Fruit fly (Drosophila melanogaster) Kc167 (cell line): ENCODE results near the gene UbcE2M.

Source experiments
- Myc ChIP-seq: fragments of >200 bp; optimal IDR thresholded peaks from 2 replicates; lab custom pipeline; 2017; ENCODE audit warnings: missing external identifiers
- Sin3A ChIP-seq: fragments of >200 bp; optimal IDR thresholded peaks from 2 replicates; lab custom pipeline; 2018; ENCODE audit warnings: missing external identifiers
- h ChIP-seq: fragments of >200 bp; optimal IDR thresholded peaks from 3 replicates; lab custom pipeline; 2018; ENCODE audit warnings: missing external identifiers
- insv ChIP-seq: fragments of >200 bp; optimal IDR thresholded peaks from 3 replicates; lab custom pipeline; 2018; ENCODE audit warnings: missing external identifiers
- psq ChIP-seq: fragments of >200 bp; optimal IDR thresholded peaks from 2 replicates; lab custom pipeline; 2017; ENCODE audit warnings: missing external identifiers
- ttk ChIP-seq: sonication (Bioruptor generic); optimal IDR thresholded peaks from 2 replicates; lab custom pipeline; 2017; ENCODE audit warnings: missing external identifiers

The UbcE2M gene

dm6 chr3L:8193016-8193415 lies 4.8 kb downstream of the UbcE2M start, which contains the start of gene CG7387:
Gene CG7387 (minus strand): TSS chr3L:8193116.
- TF ChIP-seq ttk (lab: Kevin White, UChicago) (no peak), Myc (lab: Kevin White, UChicago) (no peak), h (lab: Kevin White, UChicago) (no peak), psq (lab: Kevin White, UChicago) (no peak), Sin3A (lab: Kevin White, UChicago) (no peak), insv (lab: Kevin White, UChicago) (no peak)

dm6 chr3L:8191042-8191613 lies 6.7 kb downstream of the UbcE2M start, which contains the start of gene MED24:
Gene MED24 (plus strand): TSS chr3L:8191270.
- TF ChIP-seq ttk (lab: Kevin White, UChicago) = no peak
- TF ChIP-seq Myc (lab: Kevin White, UChicago) = no peak
- TF ChIP-seq psq (lab: Kevin White, UChicago) = no peak
- TF ChIP-seq insv (lab: Kevin White, UChicago) = no peak
- no peak for TF ChIP-seq h (lab: Kevin White, UChicago)
- no peak for TF ChIP-seq Sin3A (lab: Kevin White, UChicago)

dm6 chr3L:8189234-8189633 lies 8.6 kb downstream of the UbcE2M start:
- TF ChIP-seq Sin3A (lab: Kevin White, UChicago) (no peak), Myc (lab: Kevin White, UChicago) (no peak), h (lab: Kevin White, UChicago) (no peak), insv (lab: Kevin White, UChicago) (no peak), ttk (lab: Kevin White, UChicago) (no peak), psq (lab: Kevin White, UChicago) (no peak)

DNA sequence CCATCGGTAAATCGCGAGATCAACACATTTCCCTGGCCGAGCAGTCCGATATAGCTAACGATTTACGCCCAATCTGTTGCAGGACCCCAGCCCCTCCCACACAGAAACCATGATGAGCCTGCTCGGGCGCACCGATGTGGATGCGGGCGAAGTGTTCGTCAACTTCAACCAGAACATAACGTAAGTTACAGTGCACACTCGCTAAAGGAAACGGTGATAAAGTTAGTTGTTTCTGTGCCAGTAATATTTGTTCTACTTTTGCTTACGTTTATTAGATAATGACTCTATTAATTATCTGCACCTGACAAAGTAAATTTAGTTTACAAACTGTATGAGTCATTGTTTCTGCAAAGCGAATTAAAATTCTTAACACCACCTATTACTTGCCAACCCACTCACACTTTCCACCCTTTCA lies 10.4 kb downstream of the UbcE2M start:
- TF ChIP-seq Myc (lab: Kevin White, UChicago) (no peak), psq (lab: Kevin White, UChicago) (no peak), Sin3A (lab: Kevin White, UChicago) (no peak), h (lab: Kevin White, UChicago) (no peak), insv (lab: Kevin White, UChicago) (no peak), ttk (lab: Kevin White, UChicago) (no peak)

DNA sequence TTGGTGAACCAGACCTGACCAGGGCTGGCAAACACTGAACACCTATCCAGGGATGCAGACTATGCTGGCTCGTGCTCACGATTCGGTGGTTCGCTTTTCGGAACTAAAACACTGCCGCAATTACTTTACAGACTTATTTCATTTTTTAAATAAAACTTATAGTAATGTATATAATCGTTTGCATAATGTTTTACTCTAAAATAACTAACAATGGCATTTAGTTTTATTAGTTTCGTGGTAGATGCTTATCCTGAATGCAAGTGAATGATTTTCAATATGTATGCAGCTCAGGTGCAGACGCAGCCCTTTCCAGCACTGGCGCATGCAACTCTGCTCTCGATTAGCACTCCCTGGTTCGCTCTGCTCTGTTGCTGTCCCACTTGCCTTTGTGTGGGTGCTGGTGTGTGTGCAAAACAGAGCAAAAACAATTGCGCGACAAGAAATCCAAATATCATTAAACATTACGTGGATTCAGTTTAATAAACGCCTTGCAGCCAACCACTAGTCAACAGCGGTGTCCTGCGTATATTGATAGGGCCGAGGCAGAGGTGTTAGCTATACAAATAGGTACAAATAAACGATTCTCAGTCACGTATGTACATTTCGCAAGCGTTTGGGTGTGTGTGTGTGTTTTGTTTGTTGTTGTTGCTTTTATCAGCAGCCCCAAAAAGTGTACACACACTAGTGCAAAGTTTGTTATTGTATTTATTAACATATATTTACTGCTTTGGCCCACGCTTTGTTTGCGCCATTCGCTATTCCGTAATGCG lies 11.0 kb downstream of the UbcE2M start, which contains the start of the genes ERR and Atg18a:
ERR (minus strand) TSS at position 45 of the 770 bp plus-strand sequence.
Atg18a (plus strand) TSS at position 231 of the 770 bp plus-strand sequence.
- TF ChIP-seq psq (lab: Kevin White, UChicago) (no peak), insv (lab: Kevin White, UChicago) (no peak), Myc (lab: Kevin White, UChicago) (no peak), ttk (lab: Kevin White, UChicago) (no peak), Sin3A (lab: Kevin White, UChicago) (no peak), h (lab: Kevin White, UChicago) (no peak)

DNA sequence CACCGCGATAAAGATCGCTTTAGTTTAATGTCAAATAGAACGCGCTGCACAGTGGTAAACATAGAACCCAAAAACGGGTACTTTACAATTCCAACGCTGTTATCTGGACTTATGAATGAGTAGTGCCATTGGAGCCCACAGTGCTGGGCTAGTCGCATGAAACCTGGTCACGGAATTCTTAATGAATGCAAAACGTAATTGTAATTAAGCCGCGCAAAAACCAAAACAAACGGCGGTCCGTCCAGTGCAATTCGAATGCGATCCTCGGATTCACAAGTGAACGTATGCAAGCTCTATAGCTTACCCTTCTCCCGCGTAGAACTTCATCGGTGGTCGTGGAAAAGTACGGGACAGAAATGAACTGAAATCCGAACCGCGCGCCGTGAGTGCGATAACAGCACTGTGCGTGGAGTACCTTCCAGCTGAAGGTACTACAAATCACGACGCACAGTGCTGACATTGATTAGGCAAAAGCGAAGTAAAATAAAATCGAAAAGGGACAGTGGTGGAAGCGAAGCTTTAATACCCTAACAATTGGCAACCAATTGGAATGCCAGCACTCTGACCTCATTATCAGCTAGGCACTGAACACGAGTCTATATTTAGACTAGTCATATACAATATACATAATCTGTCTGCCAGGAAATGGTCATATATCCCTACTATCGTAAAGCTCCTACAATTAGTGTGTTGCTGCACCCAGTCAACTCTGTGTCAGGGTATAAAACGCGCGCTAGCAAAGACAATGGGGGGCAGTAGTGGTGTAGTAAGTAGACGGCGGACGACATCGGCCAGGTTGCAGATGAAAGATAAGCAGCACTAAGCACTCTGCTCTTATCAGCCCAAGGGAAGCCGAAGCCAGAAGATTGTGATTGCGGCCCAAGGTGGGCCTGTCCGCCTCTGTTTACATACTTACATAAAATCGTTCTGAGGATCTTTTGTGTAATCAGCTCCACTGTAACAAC lies 12.2 kb downstream of the UbcE2M start:
- TF ChIP-seq psq (lab: Kevin White, UChicago) (no peak), h (lab: Kevin White, UChicago) (no peak), Sin3A (lab: Kevin White, UChicago) (no peak), insv (lab: Kevin White, UChicago) (no peak), Myc (lab: Kevin White, UChicago) (no peak), ttk (lab: Kevin White, UChicago) (no peak)

dm6 chr3L:8180464-8181137 lies 17.2 kb downstream of the UbcE2M start, which contains the start of the genes mthl7 and Uxs:
Gene mthl7 (minus strand): TSS chr3L:8180514.
Gene Uxs (plus strand): TSS chr3L:8180923.
- no peak for TF ChIP-seq ttk (lab: Kevin White, UChicago)
- TF ChIP-seq insv (lab: Kevin White, UChicago) = no peak

DNA sequence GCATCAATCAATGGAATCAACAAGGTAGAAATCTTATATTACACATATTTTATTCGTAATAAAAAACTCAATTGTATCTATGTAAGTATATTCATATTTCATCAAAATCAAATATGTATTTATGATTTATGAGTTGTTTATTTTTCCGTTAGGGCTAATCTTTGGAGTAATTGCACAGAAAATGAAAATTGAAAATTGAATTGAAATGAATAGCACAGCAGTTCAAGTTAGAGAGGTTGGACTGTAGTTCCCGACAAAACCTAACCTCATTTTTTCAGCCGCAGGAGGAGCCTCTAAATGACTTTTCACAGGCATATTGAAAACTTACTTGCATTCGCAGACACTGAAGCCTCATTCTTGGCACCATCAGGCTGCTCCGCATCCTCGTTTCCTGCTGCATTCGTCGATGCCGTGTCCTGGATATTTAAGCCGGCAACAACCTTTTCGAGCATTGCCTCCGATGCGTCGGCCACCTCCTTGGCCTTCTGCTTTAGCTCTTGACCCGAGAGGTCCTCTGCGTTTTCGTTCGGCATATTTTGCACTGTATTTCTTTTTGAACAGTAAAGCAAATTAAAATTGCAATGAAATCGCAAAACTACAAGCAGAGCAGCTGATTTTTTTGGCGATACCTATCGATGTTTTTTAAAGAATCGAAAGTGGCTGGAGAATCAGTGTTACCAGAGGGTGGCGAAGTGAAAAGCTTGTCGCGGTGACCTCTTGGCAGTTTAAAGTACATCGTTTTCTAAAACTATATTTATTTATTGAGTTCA lies 19.8 kb downstream of the UbcE2M start, which contains the start of gene Nmt:
Nmt (minus strand) TSS at position 635 of the 770 bp plus-strand sequence.
- no peak for TF ChIP-seq h (lab: Kevin White, UChicago)
- TF ChIP-seq ttk (lab: Kevin White, UChicago) = no peak
- no peak for TF ChIP-seq Sin3A (lab: Kevin White, UChicago)
- no peak for TF ChIP-seq insv (lab: Kevin White, UChicago)
- no peak for TF ChIP-seq Myc (lab: Kevin White, UChicago)
- TF ChIP-seq psq (lab: Kevin White, UChicago) = no peak

DNA sequence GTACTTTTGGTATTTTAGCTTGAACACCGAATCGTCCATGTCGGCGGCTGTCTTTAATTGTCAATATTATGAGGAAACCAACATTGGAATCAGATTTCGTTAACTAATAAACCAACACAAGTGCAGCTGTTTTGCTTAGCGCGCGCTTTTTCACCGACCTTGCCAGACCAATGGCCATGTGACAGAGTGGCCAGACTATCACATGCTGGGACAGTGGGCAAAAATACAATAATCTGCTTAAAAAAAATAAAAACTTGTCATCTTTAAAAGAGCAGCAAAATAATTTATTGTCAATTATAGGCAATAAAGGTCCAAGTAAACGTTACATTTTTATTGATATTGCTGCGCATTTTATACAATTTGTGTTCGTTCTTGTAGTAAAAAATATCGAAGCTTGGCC lies 22.0 kb downstream of the UbcE2M start, which contains the start of gene RecQ4:
RecQ4 (minus strand) TSS at position 161 of the 400 bp plus-strand sequence.
- TF ChIP-seq insv (lab: Kevin White, UChicago) (no peak), Myc (lab: Kevin White, UChicago) (no peak), ttk (lab: Kevin White, UChicago) (no peak), Sin3A (lab: Kevin White, UChicago) (no peak), psq (lab: Kevin White, UChicago) (no peak), h (lab: Kevin White, UChicago) (no peak)
